Worm (Caenorhabditis elegans): ENCODE data around the gene fbxc-53.

DNA sequence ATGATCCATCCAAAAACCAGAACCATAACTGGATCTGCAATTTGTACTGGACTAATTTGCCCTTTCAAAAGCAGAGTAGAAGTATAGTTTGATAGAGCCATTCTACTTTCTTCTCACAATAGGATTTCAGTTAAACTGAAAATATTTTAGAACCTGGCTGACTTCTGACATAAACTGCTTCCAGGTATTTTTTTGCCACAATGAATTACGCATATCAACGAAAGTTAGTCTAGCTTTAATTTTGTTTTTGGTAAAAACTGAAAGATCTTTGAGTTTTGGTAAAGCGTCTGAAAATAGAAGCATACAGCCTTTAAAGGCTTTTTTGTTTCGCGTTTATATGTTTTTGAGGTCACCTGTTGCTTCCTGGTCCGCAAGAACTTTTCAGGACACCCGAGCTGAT, 20.4 kb upstream of the fbxc-53 start, which contains the start of gene srx-101:
- no peak for TF ChIP-seq him-1 (tag; optimal IDR thresholded peaks at IDR 0.05)
- TF ChIP-seq nhr-120 (GFP tag; IDR thresholded peaks at IDR 0.05) = no peak
- TF ChIP-seq nfya-2 (GFP tag; IDR thresholded peaks at IDR 0.05) = no peak
- no peak for TF ChIP-seq nfya-1 (tag; optimal IDR thresholded peaks at IDR 0.05; ENCODE audit: borderline replicate concordance, insufficient read depth)
- TF ChIP-seq B0261.1 (tag; optimal IDR thresholded peaks at IDR 0.05) = no peak
- no peak for TF ChIP-seq hmg-1.2 (GFP tag; IDR thresholded peaks at IDR 0.05)
- no peak for TF ChIP-seq F37B4.10 (GFP tag; IDR thresholded peaks at IDR 0.05)
- no peak for TF ChIP-seq let-526 (GFP tag; IDR thresholded peaks at IDR 0.05)
- TF ChIP-seq rec-8 (tag; optimal IDR thresholded peaks at IDR 0.05) = no peak
- TF ChIP-seq F33H1.4 (GFP tag; IDR thresholded peaks at IDR 0.05) = no peak
- TF ChIP-seq attf-3 (GFP tag; conservative IDR thresholded peaks at IDR 0.05) = no peak
- no peak for TF ChIP-seq ama-1 (optimal IDR thresholded peaks at IDR 0.05)
- no peak for TF ChIP-seq ama-1 (GFP tag; optimal IDR thresholded peaks at IDR 0.05)
- no peak for TF ChIP-seq F52B5.7 (tag; optimal IDR thresholded peaks at IDR 0.05)
